Fruit fly (Drosophila melanogaster): ENCODE measurements around the gene CG46440.

CG46440 gene

dm6 chrX:15887247-15887616, 29.6 kb upstream of the CG46440 start, which contains the start of gene tay:
Gene tay, minus strand, starts transcription at chrX:15887311.
- TF ChIP-seq CG14711 (tag; optimal IDR thresholded peaks at IDR 0.05) (no peak), kay (GFP tag; ENCODE audit: borderline replicate concordance) (peak; percentile 26)

- TF ChIP-seq Hr96 (GFP tag; optimal IDR thresholded peaks at IDR 0.05) (no peak), CG7101 (tag; optimal IDR thresholded peaks at IDR 0.05) (peak; percentile 67), CG33017 (tag; optimal IDR thresholded peaks at IDR 0.05) (peak; percentile 63), Crg-1 (GFP tag; optimal IDR thresholded peaks at IDR 0.05) (peak; percentile 53), tj (GFP tag; optimal IDR thresholded peaks at IDR 0.05) (peak; percentile 74), Clk (GFP tag; optimal IDR thresholded peaks at IDR 0.05) (no peak), toe (GFP tag; optimal IDR thresholded peaks at IDR 0.05) (no peak), CG14711 (tag; optimal IDR thresholded peaks at IDR 0.05) (peak; percentile 58), CG1620 (GFP tag; optimal IDR thresholded peaks at IDR 0.05) (peak; percentile 42), CG7045 (GFP tag; optimal IDR thresholded peaks at IDR 0.05) (no peak), CG5204 (GFP tag; optimal IDR thresholded peaks at IDR 0.05) (no peak), kay (GFP tag; ENCODE audit: borderline replicate concordance) (peak; percentile 99), ovo (GFP tag; optimal IDR thresholded peaks at IDR 0.05) (no peak), cnc (optimal IDR thresholded peaks at IDR 0.05) (no peak), bab1 (GFP tag; optimal IDR thresholded peaks at IDR 0.05) (peak; percentile 43), pad (GFP tag; optimal IDR thresholded peaks at IDR 0.05) (peak; percentile 2), CG12768 (GFP tag; optimal IDR thresholded peaks at IDR 0.05) (peak; percentile 37), Mnt (GFP tag; optimal IDR thresholded peaks at IDR 0.05) (peak; percentile 78), cic (GFP tag; optimal IDR thresholded peaks at IDR 0.05) (peak; percentile 93), CG11617 (GFP tag; optimal IDR thresholded peaks at IDR 0.05) (peak; percentile 88)
These were observed 29.0 kb upstream of the CG46440 start for dm6 chrX:15886411-15887246.

- TF ChIP-seq Hr96 (GFP tag; optimal IDR thresholded peaks at IDR 0.05) (no peak), toe (GFP tag; optimal IDR thresholded peaks at IDR 0.05) (no peak), tj (GFP tag; optimal IDR thresholded peaks at IDR 0.05) (no peak), CG11617 (GFP tag; optimal IDR thresholded peaks at IDR 0.05) (no peak), CG7045 (GFP tag; optimal IDR thresholded peaks at IDR 0.05) (no peak)
These were observed 17.9 kb upstream of the CG46440 start for dm6 chrX:15875569-15875968.

- no peak for TF ChIP-seq Crg-1 (GFP tag; optimal IDR thresholded peaks at IDR 0.05)
These were observed 16.8 kb upstream of the CG46440 start for dm6 chrX:15874437-15874836.

- TF ChIP-seq CG33017 (tag; optimal IDR thresholded peaks at IDR 0.05) (peak; percentile 17), pad (GFP tag; optimal IDR thresholded peaks at IDR 0.05) (peak; percentile 57), CG7101 (tag; optimal IDR thresholded peaks at IDR 0.05) (peak; percentile 80), CG14711 (tag; optimal IDR thresholded peaks at IDR 0.05) (peak; percentile 65), CG1620 (GFP tag; optimal IDR thresholded peaks at IDR 0.05) (peak; percentile 62), CG5204 (GFP tag; optimal IDR thresholded peaks at IDR 0.05) (no peak), CG11617 (GFP tag; optimal IDR thresholded peaks at IDR 0.05) (peak; percentile 8), Crg-1 (GFP tag; optimal IDR thresholded peaks at IDR 0.05) (peak; percentile 90), toe (GFP tag; optimal IDR thresholded peaks at IDR 0.05) (no peak), cnc (optimal IDR thresholded peaks at IDR 0.05) (no peak), cic (GFP tag; optimal IDR thresholded peaks at IDR 0.05) (peak; percentile 13), kay (GFP tag; ENCODE audit: borderline replicate concordance) (peak; percentile 65), tj (GFP tag; optimal IDR thresholded peaks at IDR 0.05) (peak; percentile 22), CG7045 (GFP tag; optimal IDR thresholded peaks at IDR 0.05) (no peak), CG12768 (GFP tag; optimal IDR thresholded peaks at IDR 0.05) (peak; percentile 42), Mnt (GFP tag; optimal IDR thresholded peaks at IDR 0.05) (peak; percentile 37), ovo (GFP tag; optimal IDR thresholded peaks at IDR 0.05) (peak; percentile 88), Clk (GFP tag; optimal IDR thresholded peaks at IDR 0.05) (no peak), Hr96 (GFP tag; optimal IDR thresholded peaks at IDR 0.05) (no peak), bab1 (GFP tag; optimal IDR thresholded peaks at IDR 0.05) (no peak)
These were observed 13.4 kb upstream of the CG46440 start for dm6 chrX:15870777-15871757.

- no peak for TF ChIP-seq Clk (GFP tag; optimal IDR thresholded peaks at IDR 0.05)
- TF ChIP-seq pad (GFP tag; optimal IDR thresholded peaks at IDR 0.05), result peak; percentile 6
- TF ChIP-seq cnc (optimal IDR thresholded peaks at IDR 0.05), result no peak
- peak; percentile 13 for TF ChIP-seq CG11617 (GFP tag; optimal IDR thresholded peaks at IDR 0.05)
- no peak for TF ChIP-seq CG7045 (GFP tag; optimal IDR thresholded peaks at IDR 0.05)
- TF ChIP-seq CG7101 (tag; optimal IDR thresholded peaks at IDR 0.05), result peak; percentile 36
- no peak for TF ChIP-seq ovo (GFP tag; optimal IDR thresholded peaks at IDR 0.05)
- no peak for TF ChIP-seq Crg-1 (GFP tag; optimal IDR thresholded peaks at IDR 0.05)
- TF ChIP-seq Mnt (GFP tag; optimal IDR thresholded peaks at IDR 0.05), result peak; percentile 40
- no peak for TF ChIP-seq CG5204 (GFP tag; optimal IDR thresholded peaks at IDR 0.05)
- peak; percentile 21 for TF ChIP-seq CG1620 (GFP tag; optimal IDR thresholded peaks at IDR 0.05)
These were observed 12.2 kb upstream of the CG46440 start, which contains the start of gene CG16952 for dm6 chrX:15869843-15870242. Gene CG16952, plus strand, starts transcription at chrX:15870183.
